Fruit fly (Drosophila melanogaster) whole organism, embryonic: ENCODE data around the gene ph-p.

Experiments used
- Ada2b ChIP-seq: fragments of 200-800 bp; sonication (Bioruptor generic); IDR thresholded peaks from 2 replicates; pipeline ENCODE4 v1.3.6; 2022; ENCODE audit warnings: missing biosample characterization, missing genetic modification characterization
- Aef1 ChIP-seq: fragments of 200-800 bp; sonication (Bioruptor generic); IDR thresholded peaks from 3 replicates; pipeline ENCODE4 v1.3.6; 2022; ENCODE audit warnings: missing biosample characterization, missing genetic modification characterization
- Antp ChIP-seq: fragments of 200-800 bp; sonication (Bioruptor generic); optimal IDR thresholded peaks from 3 replicates; lab custom pipeline; 2016; ENCODE audit warnings: missing biosample characterization, missing genetic modification characterization
- Bgb ChIP-seq: fragments of 200-800 bp; sonication (Bioruptor generic); IDR thresholded peaks from 2 replicates; pipeline ENCODE4 v1.3.6; 2022; ENCODE audit warnings: missing biosample characterization, missing genetic modification characterization; ENCODE audit not compliant: partially characterized antibody
- CG13123 ChIP-seq: fragments of 200-800 bp; sonication (Bioruptor generic); optimal IDR thresholded peaks from 2 replicates; lab custom pipeline; 2016; ENCODE audit warnings: missing biosample characterization, missing genetic modification characterization
- CG15601 ChIP-seq: fragments of 200-800 bp; sonication (Bioruptor generic); optimal IDR thresholded peaks from 3 replicates; lab custom pipeline; 2019; ENCODE audit warnings: missing biosample characterization, mild to moderate bottlenecking, missing genetic modification characterization, moderate library complexity
- CG1647 ChIP-seq: fragments of 200-800 bp; sonication (Bioruptor generic); optimal IDR thresholded peaks from 3 replicates; lab custom pipeline; 2016; ENCODE audit warnings: missing biosample characterization, missing genetic modification characterization
- CG17612 ChIP-seq: fragments of 200-800 bp; sonication (Bioruptor generic); IDR thresholded peaks from 2 replicates; pipeline ENCODE4 v1.3.6; 2022; ENCODE audit warnings: missing biosample characterization, missing genetic modification characterization
- CG32532 ChIP-seq: fragments of 200-800 bp; sonication (Bioruptor generic); IDR thresholded peaks from 2 replicates; pipeline ENCODE4 v1.3.6; 2022; ENCODE audit warnings: missing biosample characterization, missing genetic modification characterization
- CG32772 ChIP-seq: fragments of 200-800 bp; sonication (Bioruptor generic); IDR thresholded peaks from 2 replicates; pipeline ENCODE4 v1.3.6; 2022; ENCODE audit warnings: missing biosample characterization, missing genetic modification characterization
- CG33557 ChIP-seq: fragments of 200-800 bp; sonication (Bioruptor generic); optimal IDR thresholded peaks from 2 replicates; lab custom pipeline; 2019; ENCODE audit warnings: missing biosample characterization, mild to moderate bottlenecking, missing genetic modification characterization, moderate library complexity
- CG3838 ChIP-seq: fragments of 200-800 bp; sonication (Bioruptor generic); optimal IDR thresholded peaks from 3 replicates; lab custom pipeline; 2016; ENCODE audit warnings: missing biosample characterization, missing genetic modification characterization
- CG3995 ChIP-seq: fragments of 200-800 bp; sonication (Bioruptor generic); optimal IDR thresholded peaks from 3 replicates; lab custom pipeline; 2016; ENCODE audit warnings: missing biosample characterization, missing genetic modification characterization
- CG4282 ChIP-seq: fragments of 200-800 bp; sonication (Bioruptor generic); optimal IDR thresholded peaks from 2 replicates; lab custom pipeline; 2016; ENCODE audit warnings: missing biosample characterization, missing genetic modification characterization
- CG4404 ChIP-seq: fragments of 200-800 bp; sonication (Bioruptor generic); IDR thresholded peaks from 2 replicates; pipeline ENCODE4 v1.3.6; 2022; ENCODE audit warnings: missing biosample characterization, missing genetic modification characterization
- CG6683 ChIP-seq: fragments of 200-800 bp; sonication (Bioruptor generic); optimal IDR thresholded peaks from 2 replicates; lab custom pipeline; 2017; ENCODE audit warnings: missing biosample characterization, mild to moderate bottlenecking, missing genetic modification characterization, missing genetic modification reagents
- CG8478 ChIP-seq: fragments of >200 bp; optimal IDR thresholded peaks from 2 replicates; lab custom pipeline; 2018
- CTCF ChIP-seq: fragments of 200-800 bp; sonication (Bioruptor generic); optimal IDR thresholded peaks from 2 replicates; lab custom pipeline; 2017; ENCODE audit warnings: missing biosample characterization, mild to moderate bottlenecking, missing genetic modification characterization, moderate library complexity
- CoRest ChIP-seq: fragments of 200-800 bp; sonication (Bioruptor generic); optimal IDR thresholded peaks from 3 replicates; lab custom pipeline; 2018; ENCODE audit warnings: missing biosample characterization, mild to moderate bottlenecking, missing genetic modification characterization, moderate library complexity
- Doc3 ChIP-seq: fragments of 200-800 bp; sonication (Bioruptor generic); IDR thresholded peaks from 3 replicates; pipeline ENCODE4 v1.3.6; 2022; ENCODE audit warnings: missing biosample characterization, missing genetic modification characterization; ENCODE audit not compliant: partially characterized antibody
- Elba2 ChIP-seq: fragments of 200-800 bp; sonication (Bioruptor generic); optimal IDR thresholded peaks from 3 replicates; lab custom pipeline; 2016; ENCODE audit warnings: missing biosample characterization, missing genetic modification characterization
- H2.0 ChIP-seq: fragments of 200-800 bp; sonication (Bioruptor generic); IDR thresholded peaks from 2 replicates; pipeline ENCODE4 v1.3.6; 2022; ENCODE audit warnings: missing biosample characterization, missing genetic modification characterization
- HLH54F ChIP-seq: fragments of 200-800 bp; sonication (Bioruptor generic); optimal IDR thresholded peaks from 3 replicates; lab custom pipeline; 2016; ENCODE audit warnings: missing biosample characterization, missing genetic modification characterization
- Hand ChIP-seq: fragments of 200-800 bp; sonication (Bioruptor generic); optimal IDR thresholded peaks from 2 replicates; lab custom pipeline; 2017; ENCODE audit warnings: mild to moderate bottlenecking, missing biosample characterization, missing genetic modification reagents, missing genetic modification characterization
- Hmr ChIP-seq: fragments of 200-800 bp; sonication (Bioruptor generic); optimal IDR thresholded peaks from 3 replicates; lab custom pipeline; 2017; ENCODE audit warnings: mild to moderate bottlenecking, missing biosample characterization, missing genetic modification reagents, missing genetic modification characterization
- Jarid2 ChIP-seq: fragments of 200-800 bp; sonication (Bioruptor generic); optimal IDR thresholded peaks from 3 replicates; lab custom pipeline; 2017; ENCODE audit warnings: mild to moderate bottlenecking, missing biosample characterization, missing genetic modification reagents, missing genetic modification characterization
- Med ChIP-seq: fragments of 200-800 bp; sonication (Bioruptor generic); peaks from one replicate; lab custom pipeline; 2016; ENCODE audit warnings: missing biosample characterization, missing genetic modification characterization, mild to moderate bottlenecking, inconsistent platforms, moderate library complexity
- Mrtf ChIP-seq: fragments of 200-800 bp; sonication (Bioruptor generic); IDR thresholded peaks from 3 replicates; pipeline ENCODE4 v1.3.6; 2022; ENCODE audit warnings: missing biosample characterization, missing genetic modification characterization
- Opbp ChIP-seq: fragments of 200-800 bp; sonication (Bioruptor generic); IDR thresholded peaks from 3 replicates; pipeline ENCODE4 v1.3.6; 2022; ENCODE audit warnings: missing biosample characterization, missing genetic modification characterization; ENCODE audit not compliant: partially characterized antibody
- PHDP ChIP-seq: fragments of 200-800 bp; sonication (Bioruptor generic); optimal IDR thresholded peaks from 3 replicates; lab custom pipeline; 2018; ENCODE audit warnings: missing biosample characterization, mild to moderate bottlenecking, missing genetic modification characterization, moderate library complexity
- Sry-δ ChIP-seq: fragments of 200-800 bp; sonication (Bioruptor generic); optimal IDR thresholded peaks from 2 replicates; lab custom pipeline; 2016; ENCODE audit warnings: missing biosample characterization, missing genetic modification characterization
- Stat92E ChIP-seq, 3 experiments: fragments of >200 bp in 2 of 3; fragments of 200-800 bp in 1 of 3; sonication (Bioruptor generic) in 1 of 3; optimal IDR thresholded peaks; 2 replicates each; lab custom pipeline; 2017 to 2019; ENCODE audit warnings: missing biosample characterization in 3 of 3, missing genetic modification characterization in 3 of 3, mild to moderate bottlenecking in 1 of 3, moderate library complexity in 1 of 3
- Vsx1 ChIP-seq: fragments of 200-800 bp; sonication (Bioruptor generic); optimal IDR thresholded peaks from 2 replicates; lab custom pipeline; 2017; ENCODE audit warnings: missing biosample characterization, mild to moderate bottlenecking, missing genetic modification characterization, missing genetic modification reagents
- al ChIP-seq: fragments of 200-800 bp; sonication (Bioruptor generic); IDR thresholded peaks from 2 replicates; pipeline ENCODE4 v1.3.6; 2022; ENCODE audit warnings: missing biosample characterization, missing genetic modification characterization
- bab2 ChIP-seq: fragments of 200-800 bp; sonication (Bioruptor generic); optimal IDR thresholded peaks from 2 replicates; lab custom pipeline; 2016; ENCODE audit warnings: missing biosample characterization, missing genetic modification characterization
- bowl ChIP-seq: fragments of 200-800 bp; sonication (Bioruptor generic); IDR thresholded peaks from 2 replicates; pipeline ENCODE4 v1.3.6; 2022; ENCODE audit warnings: missing biosample characterization, missing genetic modification characterization
- emc ChIP-seq: fragments of 200-800 bp; sonication (Bioruptor generic); optimal IDR thresholded peaks from 2 replicates; lab custom pipeline; 2016; ENCODE audit warnings: missing biosample characterization, missing genetic modification characterization
- hb ChIP-seq: fragments of 200-800 bp; sonication (Bioruptor generic); IDR thresholded peaks from 3 replicates; pipeline ENCODE4 v1.3.6; 2022; ENCODE audit warnings: missing biosample characterization, missing genetic modification characterization; ENCODE audit not compliant: partially characterized antibody
- kah ChIP-seq: fragments of 200-800 bp; sonication (Bioruptor generic); optimal IDR thresholded peaks from 2 replicates; lab custom pipeline; 2018; ENCODE audit warnings: missing biosample characterization, mild to moderate bottlenecking, missing genetic modification characterization
- lola ChIP-seq, 3 experiments: fragments of >200 bp in 2 of 3; fragments of 200-800 bp in 1 of 3; sonication (Bioruptor generic) in 1 of 3; optimal IDR thresholded peaks; 2 replicates each; lab custom pipeline; 2017 to 2019; ENCODE audit warnings: missing biosample characterization in 3 of 3, missing genetic modification characterization in 3 of 3, mild to moderate bottlenecking in 1 of 3, moderate library complexity in 1 of 3
- luna ChIP-seq: fragments of 200-800 bp; sonication (Bioruptor generic); optimal IDR thresholded peaks from 2 replicates; lab custom pipeline; 2016; ENCODE audit warnings: missing biosample characterization, missing genetic modification characterization
- oc ChIP-seq: fragments of 200-800 bp; sonication (Bioruptor generic); optimal IDR thresholded peaks from 2 replicates; lab custom pipeline; 2018; ENCODE audit warnings: missing biosample characterization, mild to moderate bottlenecking, missing genetic modification characterization, moderate library complexity
- org-1 ChIP-seq: fragments of 200-800 bp; sonication (Bioruptor generic); optimal IDR thresholded peaks from 2 replicates; lab custom pipeline; 2017; ENCODE audit warnings: missing biosample characterization, missing genetic modification characterization
- phol ChIP-seq: fragments of 200-800 bp; sonication (Bioruptor generic); optimal IDR thresholded peaks from 3 replicates; lab custom pipeline; 2018; ENCODE audit warnings: missing biosample characterization, mild to moderate bottlenecking, missing genetic modification characterization, moderate library complexity
- sima ChIP-seq: fragments of 200-800 bp; sonication (Bioruptor generic); optimal IDR thresholded peaks from 2 replicates; lab custom pipeline; 2016; ENCODE audit warnings: missing biosample characterization, missing genetic modification characterization
- ssp ChIP-seq: fragments of 200-800 bp; sonication (Bioruptor generic); IDR thresholded peaks from 2 replicates; pipeline ENCODE4 v1.3.6; 2022; ENCODE audit warnings: missing biosample characterization, missing genetic modification characterization
- stc ChIP-seq: fragments of 200-800 bp; sonication (Bioruptor generic); IDR thresholded peaks from 2 replicates; pipeline ENCODE4 v1.3.6; 2022; ENCODE audit warnings: missing biosample characterization, missing genetic modification characterization
- twi ChIP-seq: fragments of 200-800 bp; optimal IDR thresholded peaks from 2 replicates; lab custom pipeline; 2019; ENCODE audit warnings: missing biosample characterization, mild to moderate bottlenecking, missing genetic modification characterization, moderate library complexity

ph-p gene

dm6 chrX:2123013-2123964 lies 14.9 kb downstream of the ph-p start, which contains the start of gene ph-d (continued):
- TF ChIP-seq Sry-δ (GFP tag; lab: Kevin White, UChicago) (no peak), Jarid2 (GFP tag; lab: Kevin White, UChicago) (peak; percentile 91), bowl (GFP tag; lab: Robert Waterston, UW) (no peak), CG6683 (GFP tag; lab: Kevin White, UChicago) (no peak), CG3838 (GFP tag; lab: Kevin White, UChicago) (no peak), stc (GFP tag; lab: Robert Waterston, UW) (0 out of 2 replicates have a peak, but pooled peaks have one; percentile 8), Hand (GFP tag; lab: Kevin White, UChicago) (peak; percentile 26), Vsx1 (no peak), Antp (GFP tag; lab: Kevin White, UChicago) (no peak), CoRest (tag; lab: Kevin White, UChicago) (peak; percentile 22), Opbp (GFP tag; lab: Robert Waterston, UW) (peak; percentile 50; the same call in 2 of the 3 replicates), CG15601 (tag; lab: Kevin White, UChicago) (peak; percentile 28), CG32532 (peak; percentile 33; the same call in 1 of the 2 replicates), Stat92E (GFP tag; optimal IDR thresholded peaks at IDR 0.05; lab: Kevin White, UChicago) (peak in 1 of 3 experiments; percentile 62), Aef1 (GFP tag; lab: Robert Waterston, UW) (peak; percentile 37; the same call in 1 of the 3 replicates), CG33557 (GFP tag; lab: Kevin White, UChicago) (peak; percentile 41), CG17612 (GFP tag; lab: Robert Waterston, UW) (no peak), kah (GFP tag; lab: Kevin White, UChicago) (no peak), CG1647 (GFP tag; lab: Kevin White, UChicago) (peak; percentile 33), Med (GFP tag; lab: Kevin White, UChicago) (peak; percentile 81), ssp (GFP tag; lab: Robert Waterston, UW) (peak; percentile 24; the same call in 1 of the 2 replicates), CG32772 (0 out of 2 replicates have a peak, but pooled peaks have one; percentile 6), Elba2 (GFP tag; lab: Kevin White, UChicago) (no peak), Ada2b (peak; percentile 26; the same call in 1 of the 2 replicates), emc (GFP tag; lab: Kevin White, UChicago) (no peak), H2.0 (GFP tag; lab: Robert Waterston, UW) (0 out of 2 replicates have a peak, but pooled peaks have one; percentile 29), CG13123 (GFP tag; lab: Kevin White, UChicago) (peak; percentile 3), Bgb (GFP tag; lab: Robert Waterston, UW) (peak; percentile 46; the same call in 1 of the 2 replicates), Hmr (GFP tag; lab: Kevin White, UChicago) (peak; percentile 32), CG3995 (GFP tag; lab: Kevin White, UChicago) (no peak), org-1 (no peak), CG8478 (lab: Kevin White, UChicago) (peak; percentile 96), bab2 (GFP tag; lab: Kevin White, UChicago) (peak; percentile 7), PHDP (tag; lab: Kevin White, UChicago) (peak; percentile 52), phol (peak; percentile 51), lola (GFP tag; optimal IDR thresholded peaks at IDR 0.05; lab: Kevin White, UChicago) (peak in 1 of 3 experiments; percentile 58), CG4404 (GFP tag; lab: Robert Waterston, UW) (no peak), hb (no peak), twi (peak; percentile 96), CG4282 (no peak), oc (tag; lab: Kevin White, UChicago) (no peak), HLH54F (GFP tag; lab: Kevin White, UChicago) (no peak), CTCF (GFP tag; lab: Kevin White, UChicago) (peak; percentile 40), al (GFP tag; lab: Robert Waterston, UW) (no peak), Mrtf (GFP tag; lab: Robert Waterston, UW) (no peak; the same call in 2 of the 3 replicates), luna (GFP tag; lab: Kevin White, UChicago) (no peak), Doc3 (no peak), sima (GFP tag; lab: Kevin White, UChicago) (no peak)
